Worm (Caenorhabditis elegans) whole organism, L1 larva: Measurements from ENCODE around the gene ifg-1.

Experiments used
- C04F5.9 ChIP-seq: sonication (generic microtip); optimal IDR thresholded peaks from 2 replicates; lab custom pipeline; 2016; ENCODE audit warnings: missing genetic modification characterization, missing compliant biosample characterization
- C16A3.4 ChIP-seq: fragments of 150-350 bp; optimal IDR thresholded peaks from 2 replicates; lab custom pipeline; 2014; ENCODE audit warnings: missing biosample characterization, missing genetic modification characterization
- Y116A8C.19 ChIP-seq: sonication (generic microtip); optimal IDR thresholded peaks from 2 replicates; lab custom pipeline; 2016; ENCODE audit warnings: missing compliant biosample characterization, missing genetic modification characterization, borderline replicate concordance
- alr-1 ChIP-seq: fragments of 200-800 bp; sonication (Bioruptor generic); optimal IDR thresholded peaks from 2 replicates; lab custom pipeline; 2018; ENCODE audit warnings: borderline replicate concordance, mild to moderate bottlenecking, missing genetic modification characterization, missing compliant biosample characterization
- ama-1 ChIP-seq: fragments of 150-350 bp; optimal IDR thresholded peaks from 2 replicates; lab custom pipeline; 2014
- blmp-1 ChIP-seq: fragments of 150-350 bp; optimal IDR thresholded peaks from 2 replicates; lab custom pipeline; 2014; ENCODE audit warnings: missing biosample characterization, missing genetic modification characterization
- ceh-63 ChIP-seq: fragments of 200-800 bp; sonication (Bioruptor generic); optimal IDR thresholded peaks from 2 replicates; lab custom pipeline; 2018; ENCODE audit warnings: mild to moderate bottlenecking, missing genetic modification characterization, missing compliant biosample characterization
- ceh-8 ChIP-seq: fragments of 200-800 bp; sonication (Bioruptor generic); optimal IDR thresholded peaks from 2 replicates; lab custom pipeline; 2018; ENCODE audit warnings: mild to moderate bottlenecking, missing genetic modification characterization, moderate library complexity, missing compliant biosample characterization
- ceh-82 ChIP-seq, 3 experiments: fragments of 150-350 bp in 1 of 3; sonication (generic microtip) in 2 of 3; optimal IDR thresholded peaks; 2 replicates each; lab custom pipeline; 2014 to 2017; ENCODE audit warnings: missing biosample characterization in 3 of 3, missing genetic modification characterization in 3 of 3
- ceh-88 ChIP-seq: fragments of 200-800 bp; sonication (Bioruptor generic); IDR thresholded peaks from 2 replicates; pipeline ENCODE4 v1.3.6; 2022; ENCODE audit warnings: missing genetic modification characterization, missing compliant biosample characterization
- dsc-1 ChIP-seq: sonication (generic microtip); optimal IDR thresholded peaks from 2 replicates; lab custom pipeline; 2016; ENCODE audit warnings: mild to moderate bottlenecking, missing genetic modification characterization, missing compliant biosample characterization
- efl-3 ChIP-seq: fragments of 200-800 bp; sonication (Bioruptor generic); optimal IDR thresholded peaks from 2 replicates; lab custom pipeline; 2018; ENCODE audit warnings: mild to moderate bottlenecking, missing genetic modification characterization, missing compliant biosample characterization
- elt-2 ChIP-seq: sonication (generic microtip); optimal IDR thresholded peaks from 2 replicates; lab custom pipeline; 2016; ENCODE audit warnings: missing genetic modification characterization, mild to moderate bottlenecking, inconsistent platforms, missing compliant biosample characterization, missing genetic modification reagents
- elt-3 ChIP-seq, 6 experiments: fragments of 150-350 bp in 1 of 6; sonication (generic microtip); optimal IDR thresholded peaks; 2 replicates each; lab custom pipeline; 2017 to 2018; ENCODE audit warnings: missing biosample characterization in 6 of 6, missing genetic modification characterization in 6 of 6, inconsistent platforms in 1 of 6
- ets-5 ChIP-seq: fragments of 200-800 bp; sonication (Bioruptor generic); IDR thresholded peaks from 2 replicates; pipeline ENCODE4 v1.3.6; 2022; ENCODE audit warnings: missing genetic modification characterization, missing compliant biosample characterization
- fkh-10 ChIP-seq: sonication (generic microtip); optimal IDR thresholded peaks from 2 replicates; lab custom pipeline; 2017; ENCODE audit warnings: missing biosample characterization, missing genetic modification reagents, missing genetic modification characterization
- fkh-4 ChIP-seq: sonication (generic microtip); optimal IDR thresholded peaks from 2 replicates; lab custom pipeline; 2016; ENCODE audit warnings: missing compliant biosample characterization, missing genetic modification characterization, borderline replicate concordance
- fkh-8 ChIP-seq: sonication (generic microtip); optimal IDR thresholded peaks from 2 replicates; lab custom pipeline; 2016; ENCODE audit warnings: mild to moderate bottlenecking, missing genetic modification characterization, missing compliant biosample characterization
- fos-1 ChIP-seq: fragments of 150-350 bp; optimal IDR thresholded peaks from 2 replicates; lab custom pipeline; 2014; ENCODE audit warnings: missing biosample characterization, missing genetic modification characterization
- grh-1 ChIP-seq: fragments of 200-800 bp; sonication (Bioruptor generic); IDR thresholded peaks from 2 replicates; pipeline ENCODE4 v1.3.6; 2022; ENCODE audit warnings: missing genetic modification reagents, missing genetic modification characterization, missing compliant biosample characterization
- hlh-4 ChIP-seq: sonication (generic microtip); optimal IDR thresholded peaks from 2 replicates; lab custom pipeline; 2016; ENCODE audit warnings: mild to moderate bottlenecking, missing genetic modification characterization, missing compliant biosample characterization
- hpl-2 ChIP-seq: fragments of 150-350 bp; optimal IDR thresholded peaks from 2 replicates; lab custom pipeline; 2014; ENCODE audit warnings: missing biosample characterization, missing genetic modification reagents, missing genetic modification characterization
- irx-1 ChIP-seq: sonication (generic microtip); optimal IDR thresholded peaks from 2 replicates; lab custom pipeline; 2016; ENCODE audit warnings: missing genetic modification characterization, missing compliant biosample characterization
- isw-1 ChIP-seq: fragments of 200-800 bp; sonication (Bioruptor generic); IDR thresholded peaks from 2 replicates; pipeline ENCODE4 v1.3.6; 2022; ENCODE audit warnings: missing genetic modification characterization, missing compliant biosample characterization
- jun-1 ChIP-seq: fragments of 150-350 bp; optimal IDR thresholded peaks from 2 replicates; lab custom pipeline; 2014; ENCODE audit warnings: missing biosample characterization, missing genetic modification reagents, missing genetic modification characterization
- lin-13 ChIP-seq: fragments of 150-350 bp; optimal IDR thresholded peaks from 2 replicates; lab custom pipeline; 2014; ENCODE audit warnings: missing biosample characterization, missing genetic modification reagents, missing genetic modification characterization
- lin-14 ChIP-seq: fragments of 200-800 bp; sonication (Bioruptor generic); optimal IDR thresholded peaks from 2 replicates; lab custom pipeline; 2018; ENCODE audit warnings: mild to moderate bottlenecking, missing genetic modification characterization, moderate library complexity, missing compliant biosample characterization
- lin-15B ChIP-seq: fragments of 150-350 bp; sonication (generic microtip); optimal IDR thresholded peaks from 3 replicates; lab custom pipeline; 2014; ENCODE audit warnings: missing biosample characterization, missing genetic modification characterization
- lir-3 ChIP-seq: sonication (generic microtip); optimal IDR thresholded peaks from 2 replicates; lab custom pipeline; 2016; ENCODE audit warnings: mild to moderate bottlenecking, missing genetic modification characterization, moderate library complexity, missing compliant biosample characterization; ENCODE audit not compliant: poor library complexity
- mab-9 ChIP-seq: fragments of 200-800 bp; sonication (Bioruptor generic); IDR thresholded peaks from 2 replicates; pipeline ENCODE4 v1.3.6; 2022; ENCODE audit warnings: missing genetic modification reagents, missing genetic modification characterization, missing compliant biosample characterization
- mdl-1 ChIP-seq, 2 experiments: fragments of 150-350 bp; optimal IDR thresholded peaks; 2 replicates each; lab custom pipeline; 2014 to 2017; ENCODE audit warnings: missing biosample characterization in 2 of 2, missing genetic modification characterization in 2 of 2, inconsistent platforms in 1 of 2
- mep-1 ChIP-seq: fragments of 150-350 bp; optimal IDR thresholded peaks from 2 replicates; lab custom pipeline; 2014; ENCODE audit warnings: missing biosample characterization, missing genetic modification characterization
- nhr-12 ChIP-seq: sonication (generic microtip); optimal IDR thresholded peaks from 2 replicates; lab custom pipeline; 2017; ENCODE audit warnings: missing biosample characterization, missing genetic modification characterization
- nhr-19 ChIP-seq: fragments of 200-800 bp; sonication (Bioruptor generic); conservative IDR thresholded peaks from 2 replicates; pipeline ENCODE4 v1.3.6; 2022; ENCODE audit warnings: missing genetic modification characterization, missing compliant biosample characterization
- nhr-20 ChIP-seq: sonication (generic microtip); optimal IDR thresholded peaks from 2 replicates; lab custom pipeline; 2016; ENCODE audit warnings: mild to moderate bottlenecking, missing genetic modification characterization, missing compliant biosample characterization
- nhr-237 ChIP-seq: fragments of 150-350 bp; optimal IDR thresholded peaks from 2 replicates; lab custom pipeline; 2014; ENCODE audit warnings: missing biosample characterization, missing genetic modification characterization
- nhr-47 ChIP-seq: sonication (generic microtip); optimal IDR thresholded peaks from 2 replicates; lab custom pipeline; 2016; ENCODE audit warnings: mild to moderate bottlenecking, missing genetic modification characterization, moderate library complexity, missing compliant biosample characterization
- nhr-71 ChIP-seq: sonication (generic microtip); optimal IDR thresholded peaks from 2 replicates; lab custom pipeline; 2016; ENCODE audit warnings: mild to moderate bottlenecking, missing genetic modification characterization, moderate library complexity, missing compliant biosample characterization
- pag-3 ChIP-seq: sonication (generic microtip); optimal IDR thresholded peaks from 2 replicates; lab custom pipeline; 2017; ENCODE audit warnings: missing genetic modification characterization, mild to moderate bottlenecking, missing compliant biosample characterization, antibody characterized with exemption, borderline replicate concordance; ENCODE audit not compliant: insufficient read depth
- pax-3 ChIP-seq: fragments of 200-800 bp; sonication (Bioruptor generic); optimal IDR thresholded peaks from 2 replicates; lab custom pipeline; 2018; ENCODE audit warnings: mild to moderate bottlenecking, missing genetic modification characterization, moderate library complexity, missing compliant biosample characterization
- pqm-1 ChIP-seq: sonication (generic microtip); optimal IDR thresholded peaks from 3 replicates; lab custom pipeline; 2017; ENCODE audit warnings: missing biosample characterization, missing genetic modification characterization
- sox-4 ChIP-seq: sonication (generic microtip); optimal IDR thresholded peaks from 2 replicates; lab custom pipeline; 2016; ENCODE audit warnings: missing genetic modification characterization, missing compliant biosample characterization
- sptf-1 ChIP-seq: fragments of 150-350 bp; optimal IDR thresholded peaks from 2 replicates; lab custom pipeline; 2014; ENCODE audit warnings: missing biosample characterization, missing genetic modification characterization
- sup-37 ChIP-seq: fragments of 200-800 bp; sonication (Bioruptor generic); optimal IDR thresholded peaks from 2 replicates; lab custom pipeline; 2018; ENCODE audit warnings: mild to moderate bottlenecking, missing genetic modification characterization, missing compliant biosample characterization
- tlp-1 ChIP-seq: fragments of 150-350 bp; optimal IDR thresholded peaks from 2 replicates; lab custom pipeline; 2014; ENCODE audit warnings: missing biosample characterization, missing genetic modification characterization
- unc-30 ChIP-seq: sonication (generic microtip); optimal IDR thresholded peaks from 2 replicates; lab custom pipeline; 2017; ENCODE audit warnings: missing biosample characterization, missing genetic modification characterization
- unc-62 ChIP-seq: fragments of 150-350 bp; optimal IDR thresholded peaks from 2 replicates; lab custom pipeline; 2014; ENCODE audit warnings: missing biosample characterization, missing genetic modification reagents, missing genetic modification characterization
- unc-86 ChIP-seq: sonication (generic microtip); optimal IDR thresholded peaks from 2 replicates; lab custom pipeline; 2016; ENCODE audit warnings: missing genetic modification characterization, missing compliant biosample characterization
- unc-98 ChIP-seq: fragments of 200-800 bp; sonication (Bioruptor generic); IDR thresholded peaks from 2 replicates; pipeline ENCODE4 v1.3.6; 2022; ENCODE audit warnings: missing genetic modification characterization, missing compliant biosample characterization
- vab-15 ChIP-seq: sonication (generic microtip); optimal IDR thresholded peaks from 2 replicates; lab custom pipeline; 2017; ENCODE audit warnings: missing genotype, mild to moderate bottlenecking, missing genetic modification characterization, missing compliant biosample characterization
- xbp-1 ChIP-seq: sonication (generic microtip); optimal IDR thresholded peaks from 2 replicates; lab custom pipeline; 2016; ENCODE audit warnings: missing genetic modification characterization, missing compliant biosample characterization
- zip-4 ChIP-seq: fragments of 200-800 bp; sonication (Bioruptor generic); optimal IDR thresholded peaks from 2 replicates; lab custom pipeline; 2018; ENCODE audit warnings: mild to moderate bottlenecking, missing genetic modification characterization, moderate library complexity, missing compliant biosample characterization
- ztf-11 ChIP-seq, 2 experiments: sonication (generic microtip); optimal IDR thresholded peaks; 2 replicates each; lab custom pipeline; 2016 to 2017; ENCODE audit warnings: missing genetic modification characterization in 2 of 2, missing biosample characterization in 1 of 2, missing compliant biosample characterization in 1 of 2

Gene ifg-1

DNA sequence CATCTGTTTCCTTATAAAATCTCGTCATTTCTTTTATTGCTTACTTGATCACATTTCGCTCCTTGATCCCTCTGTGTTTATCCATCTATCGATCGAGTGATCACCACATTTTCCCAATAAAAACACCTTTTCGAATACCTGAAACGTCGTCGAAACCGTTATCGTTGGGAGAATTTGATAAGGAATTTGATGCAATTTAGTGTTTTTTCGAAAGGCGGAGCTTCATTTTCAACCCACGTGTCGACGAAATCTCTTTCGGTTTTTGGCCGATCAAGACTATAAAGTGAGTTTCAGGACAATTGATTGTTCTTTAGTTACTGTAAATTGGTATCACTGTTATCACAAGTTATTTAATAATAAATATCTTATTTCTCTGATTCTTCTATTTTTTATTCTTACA lies 47.6 kb downstream of the ifg-1 start, which contains the start of gene srdh-1:
TSS of gene srdh-1 (plus strand) at position 43 of the 400 bp plus-strand sequence.
- no peak for TF ChIP-seq hpl-2 (GFP tag; lab: Kevin White, UChicago)
- no peak for TF ChIP-seq pag-3
- TF ChIP-seq sptf-1, result no peak
- TF ChIP-seq blmp-1, result peak; percentile 46
- TF ChIP-seq ceh-88 (GFP tag; lab: Robert Waterston, UW), result no peak
- TF ChIP-seq fkh-4 (tag; lab: Kevin White, UChicago), result no peak
- peak; percentile 35 for TF ChIP-seq nhr-71 (tag; lab: Kevin White, UChicago)
- TF ChIP-seq nhr-19, result no peak
- TF ChIP-seq zip-4, result no peak
- no peak for TF ChIP-seq dsc-1
- TF ChIP-seq alr-1 (tag; lab: Kevin White, UChicago), result no peak
- no peak for TF ChIP-seq nhr-47 (tag; lab: Kevin White, UChicago)
- TF ChIP-seq vab-15, result no peak
- no peak for TF ChIP-seq irx-1
- no peak for TF ChIP-seq mep-1
- TF ChIP-seq lin-15B (tag; lab: Kevin White, UChicago), result no peak
- TF ChIP-seq unc-98 (GFP tag; lab: Robert Waterston, UW), result no peak
- no peak for TF ChIP-seq ets-5
- no peak for TF ChIP-seq hlh-4 (tag; lab: Kevin White, UChicago)
- peak; percentile 27 for TF ChIP-seq lin-14 (GFP tag; lab: Kevin White, UChicago)
- no peak for TF ChIP-seq fkh-10 (GFP tag; lab: Kevin White, UChicago)
- TF ChIP-seq mdl-1 (tag; optimal IDR thresholded peaks at IDR 0.05; lab: Kevin White, UChicago), result peak in 1 of 2 experiments; percentile 16
- TF ChIP-seq mab-9 (GFP tag; lab: Robert Waterston, UW), result no peak
- no peak for TF ChIP-seq nhr-12
- no peak for TF ChIP-seq pax-3 (tag; lab: Kevin White, UChicago)
- no peak for TF ChIP-seq unc-86
- TF ChIP-seq lin-13 (GFP tag; lab: Kevin White, UChicago), result no peak
- no peak for TF ChIP-seq sup-37 (GFP tag; lab: Kevin White, UChicago)
- TF ChIP-seq unc-62 (GFP tag; lab: Kevin White, UChicago), result no peak
- TF ChIP-seq pqm-1 (tag; lab: Kevin White, UChicago), result no peak
- TF ChIP-seq Y116A8C.19 (tag; lab: Kevin White, UChicago), result no peak
- no peak for TF ChIP-seq nhr-237 (tag; lab: Kevin White, UChicago)
- TF ChIP-seq jun-1 (tag; lab: Kevin White, UChicago), result no peak
- no peak for TF ChIP-seq ama-1 (lab: Kevin White, UChicago)
- TF ChIP-seq elt-2 (tag; lab: Kevin White, UChicago), result no peak
- no peak for TF ChIP-seq unc-30 (tag; lab: Kevin White, UChicago)
- peak; percentile 33 for TF ChIP-seq nhr-20
- TF ChIP-seq ceh-82 (tag; optimal IDR thresholded peaks at IDR 0.05; lab: Kevin White, UChicago), result no peak
- TF ChIP-seq ceh-63 (GFP tag; lab: Kevin White, UChicago), result no peak
- TF ChIP-seq ztf-11 (tag; optimal IDR thresholded peaks at IDR 0.05; lab: Kevin White, UChicago), result no peak
- TF ChIP-seq fos-1 (tag; lab: Kevin White, UChicago), result no peak
- TF ChIP-seq isw-1 (GFP tag; lab: Robert Waterston, UW), result no peak
- no peak for TF ChIP-seq tlp-1 (tag; lab: Kevin White, UChicago)
- no peak for TF ChIP-seq lir-3 (tag; lab: Kevin White, UChicago)
- peak in 4 of 6 experiments; percentile 40 to 71 (median 64) for TF ChIP-seq elt-3 (tag; optimal IDR thresholded peaks at IDR 0.05; lab: Kevin White, UChicago)
- no peak for TF ChIP-seq C04F5.9 (tag; lab: Kevin White, UChicago)
- no peak for TF ChIP-seq xbp-1
- TF ChIP-seq C16A3.4 (tag; lab: Kevin White, UChicago), result no peak
- no peak for TF ChIP-seq efl-3 (GFP tag; lab: Kevin White, UChicago)
- no peak for TF ChIP-seq grh-1
- no peak for TF ChIP-seq sox-4 (tag; lab: Kevin White, UChicago)
- no peak for TF ChIP-seq ceh-8
- TF ChIP-seq fkh-8 (tag; lab: Kevin White, UChicago), result no peak
